Fruit fly (Drosophila melanogaster) whole organism, embryonic: Measurements from ENCODE around the gene IntS14.

ENCODE experiments used
- Asciz ChIP-seq: fragments of 200-800 bp; sonication (Bioruptor generic); optimal IDR thresholded peaks from 2 replicates; lab custom pipeline; 2017; ENCODE audit warnings: missing biosample characterization, mild to moderate bottlenecking, missing genetic modification characterization, missing genetic modification reagents
- Atf3 ChIP-seq: fragments of 200-800 bp; sonication (Bioruptor generic); optimal IDR thresholded peaks from 3 replicates; lab custom pipeline; 2016; ENCODE audit warnings: missing biosample characterization, missing genetic modification characterization
- B-H2 ChIP-seq: fragments of 200-800 bp; sonication (Bioruptor generic); optimal IDR thresholded peaks from 2 replicates; lab custom pipeline; 2018; ENCODE audit warnings: missing biosample characterization, mild to moderate bottlenecking, missing genetic modification characterization
- CG10147 ChIP-seq: fragments of 200-800 bp; sonication (Bioruptor generic); optimal IDR thresholded peaks from 2 replicates; lab custom pipeline; 2019; ENCODE audit warnings: missing biosample characterization, mild to moderate bottlenecking, missing genetic modification characterization, moderate library complexity
- CG10267 ChIP-seq: fragments of 200-800 bp; sonication (Bioruptor generic); optimal IDR thresholded peaks from 2 replicates; lab custom pipeline; 2018; ENCODE audit warnings: missing biosample characterization, mild to moderate bottlenecking, missing genetic modification characterization, moderate library complexity
- CG10274 ChIP-seq: fragments of 200-800 bp; sonication (Bioruptor generic); optimal IDR thresholded peaks from 3 replicates; lab custom pipeline; 2017; ENCODE audit warnings: missing biosample characterization, mild to moderate bottlenecking, missing genetic modification characterization
- CG10462 ChIP-seq: fragments of 200-800 bp; sonication (Bioruptor generic); optimal IDR thresholded peaks from 2 replicates; lab custom pipeline; 2016; ENCODE audit warnings: missing biosample characterization, missing genetic modification characterization
- CG11560 ChIP-seq: fragments of 200-800 bp; sonication (Bioruptor generic); IDR thresholded peaks from 3 replicates; pipeline ENCODE4 v1.3.6; 2022; ENCODE audit warnings: missing biosample characterization, missing genetic modification characterization
- CG12104 ChIP-seq: fragments of 200-800 bp; sonication (Bioruptor generic); optimal IDR thresholded peaks from 3 replicates; lab custom pipeline; 2016; ENCODE audit warnings: missing biosample characterization, missing genetic modification characterization
- CG12744 ChIP-seq: fragments of 200-800 bp; sonication (Bioruptor generic); optimal IDR thresholded peaks from 2 replicates; lab custom pipeline; 2016; ENCODE audit warnings: missing biosample characterization, missing genetic modification characterization
- CG14710 ChIP-seq: fragments of 200-800 bp; sonication (Bioruptor generic); optimal IDR thresholded peaks from 3 replicates; lab custom pipeline; 2019; ENCODE audit warnings: missing biosample characterization, mild to moderate bottlenecking, missing genetic modification characterization, moderate library complexity
- CG17186 ChIP-seq: fragments of 200-800 bp; sonication (Bioruptor generic); optimal IDR thresholded peaks from 3 replicates; lab custom pipeline; 2017; ENCODE audit warnings: missing biosample characterization, missing genetic modification reagents, missing genetic modification characterization
- CG1792 ChIP-seq: fragments of 200-800 bp; sonication (Bioruptor generic); optimal IDR thresholded peaks from 2 replicates; lab custom pipeline; 2016; ENCODE audit warnings: missing biosample characterization, missing genetic modification characterization
- CG18599 ChIP-seq: fragments of 200-800 bp; sonication (Bioruptor generic); optimal IDR thresholded peaks from 3 replicates; lab custom pipeline; 2017; ENCODE audit warnings: missing biosample characterization, missing genetic modification characterization, mild to moderate bottlenecking, moderate library complexity, missing genetic modification reagents
- CG6654 ChIP-seq: fragments of 200-800 bp; sonication (Bioruptor generic); optimal IDR thresholded peaks from 2 replicates; lab custom pipeline; 2017; ENCODE audit warnings: missing biosample characterization, mild to moderate bottlenecking, missing genetic modification characterization
- CG7372 ChIP-seq: fragments of 200-800 bp; sonication (Bioruptor generic); IDR thresholded peaks from 2 replicates; pipeline ENCODE4 v1.3.6; 2022; ENCODE audit warnings: missing biosample characterization, missing genetic modification characterization
- CG7839 ChIP-seq: fragments of 200-800 bp; sonication (Bioruptor generic); optimal IDR thresholded peaks from 3 replicates; lab custom pipeline; 2018; ENCODE audit warnings: missing biosample characterization, mild to moderate bottlenecking, missing genetic modification characterization, moderate library complexity
- CG7928 ChIP-seq: fragments of 200-800 bp; sonication (Bioruptor generic); optimal IDR thresholded peaks from 2 replicates; lab custom pipeline; 2017; ENCODE audit warnings: missing biosample characterization, mild to moderate bottlenecking, missing genetic modification characterization
- CG9797 ChIP-seq: fragments of 200-800 bp; sonication (Bioruptor generic); optimal IDR thresholded peaks from 3 replicates; lab custom pipeline; 2018; ENCODE audit warnings: missing biosample characterization, mild to moderate bottlenecking, missing genetic modification characterization
- CG9932 ChIP-seq: fragments of 200-800 bp; sonication (Bioruptor generic); IDR thresholded peaks from 2 replicates; pipeline ENCODE4 v1.3.6; 2022; ENCODE audit warnings: missing biosample characterization, missing genetic modification characterization
- D ChIP-seq, 2 experiments: fragments of 200-800 bp in 1 of 2; fragments of >200 bp in 1 of 2; sonication (Bioruptor generic) in 1 of 2; optimal IDR thresholded peaks; 2 replicates in 1 of 2; 3 replicates in 1 of 2; lab custom pipeline; 2017; ENCODE audit warnings: mild to moderate bottlenecking in 1 of 2, missing biosample characterization in 1 of 2, missing genetic modification characterization in 1 of 2, missing genetic modification reagents in 1 of 2
- D19A ChIP-seq: fragments of 200-800 bp; optimal IDR thresholded peaks from 3 replicates; lab custom pipeline; 2019; ENCODE audit warnings: missing biosample characterization, mild to moderate bottlenecking, missing genetic modification characterization, moderate library complexity
- E2f1 ChIP-seq: fragments of 200-800 bp; sonication (Bioruptor generic); IDR thresholded peaks from 2 replicates; pipeline ENCODE4 v1.3.6; 2022; ENCODE audit warnings: missing biosample characterization, missing genetic modification characterization
- Fer2 ChIP-seq: fragments of 200-800 bp; sonication (Bioruptor generic); optimal IDR thresholded peaks from 2 replicates; lab custom pipeline; 2018; ENCODE audit warnings: missing biosample characterization, mild to moderate bottlenecking, missing genetic modification characterization, moderate library complexity
- H15 ChIP-seq: fragments of 200-800 bp; sonication (Bioruptor generic); IDR thresholded peaks from 3 replicates; pipeline ENCODE4 v1.3.6; 2022; ENCODE audit warnings: missing biosample characterization, missing genetic modification characterization
- Meics ChIP-seq: fragments of 200-800 bp; sonication (Bioruptor generic); optimal IDR thresholded peaks from 2 replicates; lab custom pipeline; 2017; ENCODE audit warnings: missing biosample characterization, mild to moderate bottlenecking, missing genetic modification characterization
- NFAT ChIP-seq: fragments of 200-800 bp; sonication (Bioruptor generic); IDR thresholded peaks from 2 replicates; pipeline ENCODE4 v1.3.6; 2022; ENCODE audit warnings: missing biosample characterization, missing genetic modification characterization
- PHDP ChIP-seq: fragments of 200-800 bp; sonication (Bioruptor generic); optimal IDR thresholded peaks from 3 replicates; lab custom pipeline; 2018; ENCODE audit warnings: missing biosample characterization, mild to moderate bottlenecking, missing genetic modification characterization, moderate library complexity
- Ptx1 ChIP-seq: fragments of 200-800 bp; sonication (Bioruptor generic); IDR thresholded peaks from 2 replicates; pipeline ENCODE4 v1.3.6; 2022; ENCODE audit warnings: missing biosample characterization, missing genetic modification characterization
- Sox102F ChIP-seq: fragments of 200-800 bp; sonication (Bioruptor generic); optimal IDR thresholded peaks from 2 replicates; lab custom pipeline; 2018; ENCODE audit warnings: missing biosample characterization, mild to moderate bottlenecking, missing genetic modification characterization, moderate library complexity
- Xbp1 ChIP-seq: fragments of 200-800 bp; sonication (Bioruptor generic); optimal IDR thresholded peaks from 3 replicates; lab custom pipeline; 2016; ENCODE audit warnings: missing biosample characterization, mild to moderate bottlenecking, missing genetic modification characterization
- bcd ChIP-seq: fragments of 200-800 bp; sonication (Bioruptor generic); optimal IDR thresholded peaks from 2 replicates; lab custom pipeline; 2017; ENCODE audit warnings: missing biosample characterization, mild to moderate bottlenecking, missing genetic modification characterization
- br ChIP-seq: fragments of >200 bp; optimal IDR thresholded peaks from 2 replicates; lab custom pipeline; 2017
- btn ChIP-seq: fragments of 200-800 bp; sonication (Bioruptor generic); optimal IDR thresholded peaks from 2 replicates; lab custom pipeline; 2016; ENCODE audit warnings: missing biosample characterization, missing genetic modification characterization
- croc ChIP-seq: fragments of 200-800 bp; sonication (Bioruptor generic); conservative IDR thresholded peaks from 3 replicates; pipeline ENCODE4 v1.3.6; 2022; ENCODE audit warnings: missing biosample characterization, missing genetic modification characterization
- disco-r ChIP-seq: fragments of 200-800 bp; sonication (Bioruptor generic); optimal IDR thresholded peaks from 2 replicates; lab custom pipeline; 2016; ENCODE audit warnings: missing biosample characterization, missing genetic modification characterization
- eyg ChIP-seq: fragments of 200-800 bp; sonication (Bioruptor generic); optimal IDR thresholded peaks from 3 replicates; lab custom pipeline; 2016; ENCODE audit warnings: missing biosample characterization, missing genetic modification characterization
- gsb ChIP-seq: fragments of 200-800 bp; sonication (Bioruptor generic); IDR thresholded peaks from 2 replicates; pipeline ENCODE4 v1.3.6; 2022; ENCODE audit warnings: missing biosample characterization, missing genetic modification characterization
- hbn ChIP-seq: fragments of 200-800 bp; sonication (Bioruptor generic); IDR thresholded peaks from 2 replicates; pipeline ENCODE4 v1.3.6; 2022; ENCODE audit warnings: missing biosample characterization, missing genetic modification characterization; ENCODE audit not compliant: partially characterized antibody
- jigr1 ChIP-seq: fragments of 200-800 bp; sonication (Bioruptor generic); IDR thresholded peaks from 3 replicates; pipeline ENCODE4 v1.3.6; 2022; ENCODE audit warnings: missing biosample characterization, missing genetic modification characterization
- knrl ChIP-seq: fragments of 200-800 bp; sonication (Bioruptor generic); IDR thresholded peaks from 3 replicates; pipeline ENCODE4 v1.3.6; 2022; ENCODE audit warnings: missing biosample characterization, missing genetic modification characterization; ENCODE audit not compliant: partially characterized antibody
- mam ChIP-seq: fragments of 200-800 bp; sonication (Bioruptor generic); optimal IDR thresholded peaks from 3 replicates; lab custom pipeline; 2016; ENCODE audit warnings: missing biosample characterization, missing genetic modification characterization
- nmo ChIP-seq: fragments of 200-800 bp; sonication (Bioruptor generic); optimal IDR thresholded peaks from 2 replicates; lab custom pipeline; 2018; ENCODE audit warnings: missing biosample characterization, mild to moderate bottlenecking, missing genetic modification characterization, moderate library complexity
- pfk ChIP-seq: fragments of 200-800 bp; sonication (Bioruptor generic); optimal IDR thresholded peaks from 2 replicates; lab custom pipeline; 2018; ENCODE audit warnings: missing biosample characterization, mild to moderate bottlenecking, missing genetic modification characterization, moderate library complexity
- pnt ChIP-seq: fragments of 200-800 bp; sonication (Bioruptor generic); optimal IDR thresholded peaks from 3 replicates; lab custom pipeline; 2016; ENCODE audit warnings: missing biosample characterization, missing genetic modification characterization
- psq ChIP-seq: fragments of 200-800 bp; sonication (Bioruptor generic); optimal IDR thresholded peaks from 2 replicates; lab custom pipeline; 2017; ENCODE audit warnings: missing biosample characterization, missing genetic modification characterization
- sima ChIP-seq: fragments of 200-800 bp; sonication (Bioruptor generic); optimal IDR thresholded peaks from 2 replicates; lab custom pipeline; 2016; ENCODE audit warnings: missing biosample characterization, missing genetic modification characterization
- sisA ChIP-seq: fragments of 200-800 bp; sonication (Bioruptor generic); IDR thresholded peaks from 2 replicates; pipeline ENCODE4 v1.3.6; 2022; ENCODE audit warnings: missing biosample characterization, missing genetic modification characterization
- sug ChIP-seq: fragments of 200-800 bp; optimal IDR thresholded peaks from 2 replicates; lab custom pipeline; 2019; ENCODE audit warnings: missing biosample characterization, mild to moderate bottlenecking, missing genetic modification characterization, moderate library complexity
- tio ChIP-seq: fragments of 200-800 bp; sonication (Bioruptor generic); optimal IDR thresholded peaks from 2 replicates; lab custom pipeline; 2017; ENCODE audit warnings: missing biosample characterization, missing genetic modification characterization, inconsistent platforms

Gene IntS14

DNA sequence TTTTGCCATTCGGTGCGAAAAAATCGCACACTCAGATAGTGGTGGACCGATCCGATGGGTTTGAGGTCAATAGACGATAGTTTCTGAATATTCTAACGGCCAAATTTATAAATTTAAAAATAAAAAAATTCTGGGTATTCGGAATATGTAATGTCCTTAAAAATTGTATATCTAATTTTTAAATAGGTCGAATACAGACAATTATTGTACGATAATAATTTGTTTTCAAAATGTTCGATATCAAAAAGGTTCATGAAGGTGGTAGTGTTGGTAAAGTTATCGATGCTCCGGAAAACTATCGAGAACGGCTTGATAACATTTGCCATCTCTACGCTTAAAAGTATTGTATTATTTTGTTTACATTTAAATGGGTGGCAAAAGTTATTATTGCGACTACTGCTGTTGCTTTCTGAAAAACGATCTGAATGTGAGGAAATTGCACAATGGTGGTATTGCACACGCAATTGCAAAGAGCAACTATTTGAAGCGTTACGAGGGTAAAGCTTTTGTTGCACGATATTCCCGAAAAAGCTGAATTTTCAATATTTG is 5.7 kb downstream of the IntS14 start, which contains the start of the genes CG31922 and Plap (continued):
- TF ChIP-seq croc (GFP tag; lab: Robert Waterston, UW) (peak; percentile 23; the same call in 1 of the 3 replicates), E2f1 (no peak), D19A (no peak), tio (GFP tag; lab: Kevin White, UChicago) (no peak), PHDP (tag; lab: Kevin White, UChicago) (peak; percentile 64), CG10462 (GFP tag; lab: Kevin White, UChicago) (peak; percentile 38), knrl (GFP tag; lab: Robert Waterston, UW) (peak; percentile 95), CG11560 (tag; lab: Robert Waterston, UW) (0 out of 3 replicates have a peak, but pooled peaks have one; percentile 55), eyg (GFP tag; lab: Kevin White, UChicago) (no peak), btn (GFP tag; lab: Kevin White, UChicago) (no peak), CG10274 (GFP tag; lab: Kevin White, UChicago) (no peak), sug (peak; percentile 87), disco-r (peak; percentile 31), CG10267 (peak; percentile 98), sisA (GFP tag; lab: Robert Waterston, UW) (no peak), B-H2 (GFP tag; lab: Kevin White, UChicago) (no peak), Xbp1 (GFP tag; lab: Kevin White, UChicago) (peak; percentile 73), pnt (peak; percentile 33), D (optimal IDR thresholded peaks at IDR 0.05; lab: Kevin White, UChicago) (no peak), D (GFP tag; optimal IDR thresholded peaks at IDR 0.05; lab: Kevin White, UChicago) (peak; percentile 28), mam (peak; percentile 76), CG1792 (GFP tag; lab: Kevin White, UChicago) (peak; percentile 39), Ptx1 (peak; percentile 61; the same call in 1 of the 2 replicates), CG14710 (tag; lab: Kevin White, UChicago) (peak; percentile 86), pfk (no peak), CG17186 (GFP tag; lab: Kevin White, UChicago) (peak; percentile 14), Sox102F (no peak), CG7928 (GFP tag; lab: Kevin White, UChicago) (peak; percentile 39), CG9932 (GFP tag; lab: Robert Waterston, UW) (peak; percentile 89), CG9797 (GFP tag; lab: Kevin White, UChicago) (peak; percentile 14), CG7839 (tag; lab: Kevin White, UChicago) (no peak), Fer2 (tag; lab: Kevin White, UChicago) (peak; percentile 66), hbn (GFP tag; lab: Robert Waterston, UW) (peak; percentile 93), nmo (GFP tag; lab: Kevin White, UChicago) (peak; percentile 85), H15 (no peak), psq (peak; percentile 16), br (no peak), CG12744 (GFP tag; lab: Kevin White, UChicago) (peak; percentile 67), sima (GFP tag; lab: Kevin White, UChicago) (no peak), CG6654 (GFP tag; lab: Kevin White, UChicago) (no peak), CG18599 (GFP tag; lab: Kevin White, UChicago) (peak; percentile 60), NFAT (0 out of 2 replicates have a peak, but pooled peaks have one; percentile 30), CG7372 (GFP tag; lab: Robert Waterston, UW) (peak; percentile 54; the same call in 1 of the 2 replicates), bcd (GFP tag; lab: Kevin White, UChicago) (peak; percentile 63), CG12104 (GFP tag; lab: Kevin White, UChicago) (peak; percentile 56), Atf3 (GFP tag; lab: Kevin White, UChicago) (peak; percentile 54), Meics (GFP tag; lab: Kevin White, UChicago) (peak; percentile 58), CG10147 (GFP tag; lab: Kevin White, UChicago) (peak; percentile 76), jigr1 (GFP tag; lab: Robert Waterston, UW) (no peak), gsb (GFP tag; lab: Robert Waterston, UW) (no peak), Asciz (GFP tag; lab: Kevin White, UChicago) (no peak)
